Worm (Caenorhabditis elegans) whole organism, L4 larva: ENCODE results near the gene R04F11.2.

Experiments used
- D1046.2 ChIP-seq: fragments of 200-800 bp; sonication (Bioruptor generic); IDR thresholded peaks from 2 replicates; pipeline ENCODE4 v1.3.6; 2022; ENCODE audit warnings: missing genetic modification characterization, missing compliant biosample characterization
- F10B5.3 ChIP-seq: sonication (generic microtip); optimal IDR thresholded peaks from 2 replicates; lab custom pipeline; 2016; ENCODE audit warnings: mild to moderate bottlenecking, missing genetic modification characterization, missing compliant biosample characterization
- R02D3.7 ChIP-seq: fragments of 150-350 bp; sonication (generic microtip); optimal IDR thresholded peaks from 3 replicates; lab custom pipeline; 2014; ENCODE audit warnings: missing biosample characterization, missing genetic modification characterization
- T20F7.1 ChIP-seq: fragments of 200-800 bp; sonication (Bioruptor generic); optimal IDR thresholded peaks from 2 replicates; lab custom pipeline; 2018; ENCODE audit warnings: mild to moderate bottlenecking, missing genetic modification characterization, missing compliant biosample characterization
- Y75B8A.6 ChIP-seq: fragments of 200-800 bp; sonication (Bioruptor generic); IDR thresholded peaks from 2 replicates; pipeline ENCODE4 v1.3.6; 2022; ENCODE audit warnings: missing genetic modification reagents, missing genetic modification characterization, missing compliant biosample characterization
- ZK337.2 ChIP-seq: fragments of 200-800 bp; sonication (Bioruptor generic); IDR thresholded peaks from 2 replicates; pipeline ENCODE4 v1.3.6; 2022; ENCODE audit warnings: missing genetic modification reagents, missing genetic modification characterization, missing compliant biosample characterization
- ZK546.5 ChIP-seq, 2 experiments: sonication (generic microtip); optimal IDR thresholded peaks; 2 replicates each; lab custom pipeline; 2017; ENCODE audit warnings: missing biosample characterization in 2 of 2, missing genetic modification characterization in 2 of 2
- ama-1 ChIP-seq: fragments of 150-350 bp; optimal IDR thresholded peaks from 2 replicates; lab custom pipeline; 2014; ENCODE audit warnings: inconsistent platforms, mixed read lengths
- arid-1 ChIP-seq: fragments of 200-800 bp; sonication (Bioruptor generic); conservative IDR thresholded peaks from 2 replicates; pipeline ENCODE4 v1.3.6; 2022; ENCODE audit warnings: missing genetic modification reagents, missing genetic modification characterization, missing compliant biosample characterization
- ces-1 ChIP-seq: fragments of 150-350 bp; sonication (generic microtip); optimal IDR thresholded peaks from 4 replicates; lab custom pipeline; 2014; ENCODE audit warnings: missing biosample characterization, missing genetic modification reagents, missing genetic modification characterization
- cey-2 ChIP-seq: sonication (generic microtip); optimal IDR thresholded peaks from 3 replicates; lab custom pipeline; 2017; ENCODE audit warnings: missing genetic modification characterization, mild to moderate bottlenecking, missing compliant biosample characterization, antibody characterized with exemption, borderline replicate concordance; ENCODE audit not compliant: insufficient read depth
- daf-8 ChIP-seq: fragments of 200-800 bp; sonication (Bioruptor generic); IDR thresholded peaks from 2 replicates; pipeline ENCODE4 v1.3.6; 2022; ENCODE audit warnings: missing genetic modification characterization, missing compliant biosample characterization
- dmd-8 ChIP-seq: fragments of 200-800 bp; sonication (Bioruptor generic); IDR thresholded peaks from 2 replicates; pipeline ENCODE4 v1.3.6; 2022; ENCODE audit warnings: missing genetic modification characterization, missing compliant biosample characterization
- duxl-1 ChIP-seq: sonication (generic microtip); optimal IDR thresholded peaks from 2 replicates; lab custom pipeline; 2016; ENCODE audit warnings: mild to moderate bottlenecking, missing genetic modification characterization, moderate library complexity, missing compliant biosample characterization; ENCODE audit not compliant: poor library complexity
- dve-1 ChIP-seq: sonication (generic microtip); optimal IDR thresholded peaks from 2 replicates; lab custom pipeline; 2017; ENCODE audit warnings: antibody characterized with exemption, mild to moderate bottlenecking, missing genetic modification characterization, missing compliant biosample characterization; ENCODE audit not compliant: insufficient read depth
- egl-27 ChIP-seq: sonication (generic microtip); optimal IDR thresholded peaks from 3 replicates; lab custom pipeline; 2017; ENCODE audit warnings: missing biosample characterization, missing genetic modification reagents, missing genetic modification characterization
- hif-1 ChIP-seq, 2 experiments: sonication (generic microtip); optimal IDR thresholded peaks; 2 replicates each; lab custom pipeline; 2016 to 2017; ENCODE audit warnings: missing compliant biosample characterization in 2 of 2, missing genetic modification characterization in 2 of 2, missing genetic modification reagents in 2 of 2, missing genotype in 2 of 2, mild to moderate bottlenecking in 1 of 2
- hlh-11 ChIP-seq: fragments of 200-800 bp; sonication (Bioruptor generic); optimal IDR thresholded peaks from 2 replicates; lab custom pipeline; 2018; ENCODE audit warnings: mild to moderate bottlenecking, missing genetic modification characterization, missing compliant biosample characterization
- hlh-30 ChIP-seq: sonication (generic microtip); optimal IDR thresholded peaks from 2 replicates; lab custom pipeline; 2017; ENCODE audit warnings: antibody characterized with exemption, mild to moderate bottlenecking, missing genetic modification characterization, missing compliant biosample characterization; ENCODE audit not compliant: insufficient read depth
- hmg-1.1 ChIP-seq: fragments of 200-800 bp; sonication (Bioruptor generic); IDR thresholded peaks from 2 replicates; pipeline ENCODE4 v1.3.6; 2022; ENCODE audit warnings: missing genetic modification reagents, missing genetic modification characterization, missing compliant biosample characterization
- jun-1 ChIP-seq: fragments of 150-350 bp; optimal IDR thresholded peaks from 2 replicates; lab custom pipeline; 2014; ENCODE audit warnings: missing biosample characterization, missing genetic modification reagents, missing genetic modification characterization
- lin-1 ChIP-seq: fragments of 200-800 bp; sonication (Bioruptor generic); IDR thresholded peaks from 2 replicates; pipeline ENCODE4 v1.3.6; 2022; ENCODE audit warnings: missing genetic modification reagents, missing genetic modification characterization, missing compliant biosample characterization
- lin-38 ChIP-seq: fragments of 200-800 bp; sonication (Bioruptor generic); IDR thresholded peaks from 2 replicates; pipeline ENCODE4 v1.3.6; 2022; ENCODE audit warnings: missing genetic modification reagents, missing genetic modification characterization, missing compliant biosample characterization
- lir-3 ChIP-seq: sonication (generic microtip); optimal IDR thresholded peaks from 2 replicates; lab custom pipeline; 2016; ENCODE audit warnings: mild to moderate bottlenecking, missing genetic modification characterization, missing compliant biosample characterization
- madf-9 ChIP-seq: fragments of 200-800 bp; sonication (Bioruptor generic); conservative IDR thresholded peaks from 2 replicates; pipeline ENCODE4 v1.3.6; 2022; ENCODE audit warnings: missing genetic modification reagents, missing genetic modification characterization, missing compliant biosample characterization
- mdt-29 ChIP-seq: fragments of 200-800 bp; sonication (Bioruptor generic); IDR thresholded peaks from 2 replicates; pipeline ENCODE4 v1.3.6; 2022; ENCODE audit warnings: missing genetic modification reagents, missing genetic modification characterization, missing compliant biosample characterization
- mep-1 ChIP-seq: fragments of 150-350 bp; sonication (generic microtip); optimal IDR thresholded peaks from 3 replicates; lab custom pipeline; 2014; ENCODE audit warnings: missing biosample characterization, missing genetic modification characterization
- mes-2 ChIP-seq: sonication (generic microtip); optimal IDR thresholded peaks from 2 replicates; lab custom pipeline; 2016; ENCODE audit warnings: missing genotype, mild to moderate bottlenecking, missing genetic modification characterization, missing compliant biosample characterization; ENCODE audit not compliant: poor library complexity, severe bottlenecking
- mxl-2 ChIP-seq: fragments of 200-800 bp; sonication (Bioruptor generic); conservative IDR thresholded peaks from 2 replicates; pipeline ENCODE4 v1.3.6; 2022; ENCODE audit warnings: missing genetic modification reagents, missing genetic modification characterization, missing compliant biosample characterization
- mxl-3 ChIP-seq: fragments of 200-800 bp; sonication (Bioruptor generic); optimal IDR thresholded peaks from 2 replicates; lab custom pipeline; 2018; ENCODE audit warnings: mild to moderate bottlenecking, missing genetic modification characterization, missing compliant biosample characterization
- nhr-11 ChIP-seq: fragments of 150-350 bp; optimal IDR thresholded peaks from 2 replicates; lab custom pipeline; 2014; ENCODE audit warnings: missing biosample characterization, missing genetic modification characterization
- nhr-25 ChIP-seq: sonication (generic microtip); optimal IDR thresholded peaks from 2 replicates; lab custom pipeline; 2017; ENCODE audit warnings: missing genetic modification characterization, mild to moderate bottlenecking, missing compliant biosample characterization, antibody characterized with exemption, moderate library complexity, borderline replicate concordance; ENCODE audit not compliant: insufficient read depth
- nhr-28 ChIP-seq: fragments of 150-350 bp; optimal IDR thresholded peaks from 2 replicates; lab custom pipeline; 2014; ENCODE audit warnings: missing biosample characterization, missing genetic modification characterization
- nhr-41 ChIP-seq: fragments of 200-800 bp; sonication (Bioruptor generic); IDR thresholded peaks from 2 replicates; pipeline ENCODE4 v1.3.6; 2022; ENCODE audit warnings: missing genetic modification reagents, missing genetic modification characterization, missing compliant biosample characterization
- nhr-42 ChIP-seq: fragments of 200-800 bp; sonication (Bioruptor generic); IDR thresholded peaks from 2 replicates; pipeline ENCODE4 v1.3.6; 2022; ENCODE audit warnings: missing genetic modification characterization, missing compliant biosample characterization
- php-3 ChIP-seq: fragments of 200-800 bp; sonication (Bioruptor generic); IDR thresholded peaks from 2 replicates; pipeline ENCODE4 v1.3.6; 2022; ENCODE audit warnings: missing genetic modification reagents, missing genetic modification characterization, missing compliant biosample characterization
- pqm-1 ChIP-seq: sonication (generic microtip); optimal IDR thresholded peaks from 2 replicates; lab custom pipeline; 2017; ENCODE audit warnings: missing biosample characterization, missing genetic modification characterization
- saeg-2 ChIP-seq: fragments of 200-800 bp; sonication (Bioruptor generic); IDR thresholded peaks from 2 replicates; pipeline ENCODE4 v1.3.6; 2022; ENCODE audit warnings: missing genetic modification reagents, missing genetic modification characterization, missing compliant biosample characterization
- snpc-1.2 ChIP-seq: fragments of 200-800 bp; sonication (Bioruptor generic); IDR thresholded peaks from 2 replicates; pipeline ENCODE4 v1.3.6; 2022; ENCODE audit warnings: missing genetic modification reagents, missing genetic modification characterization, missing compliant biosample characterization
- snpc-4 ChIP-seq: fragments of 150-350 bp; optimal IDR thresholded peaks from 2 replicates; lab custom pipeline; 2014; ENCODE audit warnings: missing biosample characterization, missing genetic modification characterization
- spr-1 ChIP-seq: sonication (generic microtip); optimal IDR thresholded peaks from 2 replicates; lab custom pipeline; 2016; ENCODE audit warnings: mild to moderate bottlenecking, missing genetic modification characterization, missing compliant biosample characterization
- tag-97 ChIP-seq: fragments of 200-800 bp; sonication (Bioruptor generic); IDR thresholded peaks from 2 replicates; pipeline ENCODE4 v1.3.6; 2022; ENCODE audit warnings: missing genetic modification characterization, missing compliant biosample characterization
- unc-130 ChIP-seq: sonication (generic microtip); optimal IDR thresholded peaks from 2 replicates; lab custom pipeline; 2016; ENCODE audit warnings: missing genetic modification reagents, missing genetic modification characterization, missing compliant biosample characterization
- unc-62 ChIP-seq, 3 experiments: fragments of 150-350 bp in 1 of 3; sonication (generic microtip); optimal IDR thresholded peaks in 2 of 3; peaks in 1 of 3; 1 replicate in 1 of 3; 2 replicates in 2 of 3; lab custom pipeline; 2014 to 2017; ENCODE audit warnings: missing biosample characterization in 3 of 3, missing genetic modification characterization in 3 of 3, missing genetic modification reagents in 3 of 3, missing genotype in 1 of 3
- zag-1 ChIP-seq: fragments of 150-350 bp; optimal IDR thresholded peaks from 2 replicates; lab custom pipeline; 2014; ENCODE audit warnings: missing biosample characterization, missing genetic modification characterization
- zfp-2 ChIP-seq: sonication (generic microtip); optimal IDR thresholded peaks from 2 replicates; lab custom pipeline; 2016; ENCODE audit warnings: mild to moderate bottlenecking, missing genetic modification characterization, missing compliant biosample characterization
- zip-11 ChIP-seq: fragments of 200-800 bp; sonication (Bioruptor generic); IDR thresholded peaks from 2 replicates; pipeline ENCODE4 v1.3.6; 2022; ENCODE audit warnings: missing genetic modification characterization, missing compliant biosample characterization
- zip-2 ChIP-seq: fragments of 150-350 bp; optimal IDR thresholded peaks from 2 replicates; lab custom pipeline; 2014; ENCODE audit warnings: missing biosample characterization, missing genetic modification characterization
- ztf-7 ChIP-seq: fragments of 150-350 bp; optimal IDR thresholded peaks from 2 replicates; lab custom pipeline; 2014; ENCODE audit warnings: missing biosample characterization, missing genetic modification characterization

R04F11.2 gene

DNA sequence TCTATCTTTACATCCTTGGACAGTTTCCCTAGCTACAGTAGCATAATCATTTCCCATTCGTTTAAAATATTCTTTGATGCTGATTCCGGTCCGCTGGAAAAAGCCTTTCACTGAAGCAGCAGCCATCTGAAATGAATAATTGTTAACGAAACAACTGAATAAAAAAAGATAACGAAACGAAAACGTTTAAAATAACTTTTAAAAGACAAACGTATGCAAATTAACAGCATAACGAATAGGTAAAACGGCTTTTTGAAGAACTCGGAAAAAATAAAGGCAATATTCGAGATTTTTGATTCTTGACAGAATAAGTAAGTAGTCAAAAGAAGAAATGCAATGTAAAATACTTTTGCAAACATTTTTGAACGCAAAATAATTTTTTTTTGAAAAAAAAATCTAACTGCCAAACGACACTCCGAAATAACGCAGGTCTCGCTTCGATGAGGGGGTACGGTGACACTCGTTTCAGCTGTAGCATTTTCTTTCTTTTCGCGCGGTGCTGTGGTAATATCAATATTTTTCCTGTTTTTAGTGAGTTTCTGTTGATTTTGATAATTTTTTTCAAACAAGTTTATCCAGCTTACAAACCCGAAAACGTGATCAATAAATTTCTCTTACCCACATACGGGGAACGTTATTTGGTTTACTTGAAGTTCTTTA, at the start of gene R04F11.2, which contains the start of gene R04F11.5:
R04F11.2 (plus strand) TSS at position 488 of the 660 bp plus-strand sequence.
R04F11.5 (minus strand) TSS at position 126 of the 660 bp plus-strand sequence.
- TF ChIP-seq pqm-1 (tag; lab: Kevin White, UChicago) (no peak), unc-62 (GFP tag; optimal IDR thresholded peaks at IDR 0.05 in 1 of 2; lab: Kevin White, UChicago) (peak in 1 of 2 experiments; percentile 92), unc-62 (tag; optimal IDR thresholded peaks at IDR 0.05; lab: Kevin White, UChicago) (no peak), mxl-2 (no peak), zag-1 (no peak), dmd-8 (GFP tag; lab: Robert Waterston, UW) (no peak), hlh-30 (tag; lab: Kevin White, UChicago) (peak; percentile 67), zfp-2 (tag; lab: Kevin White, UChicago) (no peak), lin-38 (GFP tag; lab: Robert Waterston, UW) (peak; percentile 70), nhr-41 (no peak), dve-1 (peak; percentile 81), ces-1 (GFP tag; lab: Kevin White, UChicago) (no peak), egl-27 (tag; lab: Kevin White, UChicago) (no peak), nhr-25 (tag; lab: Kevin White, UChicago) (peak; percentile 2), nhr-42 (GFP tag; lab: Robert Waterston, UW) (no peak), snpc-1.2 (GFP tag; lab: Robert Waterston, UW) (no peak), R02D3.7 (tag; lab: Kevin White, UChicago) (no peak), php-3 (GFP tag; lab: Robert Waterston, UW) (no peak), snpc-4 (tag; lab: Kevin White, UChicago) (no peak), ZK546.5 (tag; optimal IDR thresholded peaks at IDR 0.05; lab: Kevin White, UChicago) (no peak), lin-1 (GFP tag; lab: Robert Waterston, UW) (no peak), tag-97 (GFP tag; lab: Robert Waterston, UW) (no peak), spr-1 (tag; lab: Kevin White, UChicago) (peak; percentile 2), arid-1 (GFP tag; lab: Robert Waterston, UW) (0 out of 2 replicates have a peak, but pooled peaks have one; percentile 34), mes-2 (tag; lab: Kevin White, UChicago) (peak; percentile 85), cey-2 (no peak), duxl-1 (no peak), hmg-1.1 (GFP tag; lab: Robert Waterston, UW) (peak; percentile 49; the same call in 1 of the 2 replicates), zip-2 (tag; lab: Kevin White, UChicago) (no peak), F10B5.3 (tag; lab: Kevin White, UChicago) (no peak), mxl-3 (GFP tag; lab: Kevin White, UChicago) (no peak), mep-1 (tag; lab: Kevin White, UChicago) (peak; percentile 84), ztf-7 (tag; lab: Kevin White, UChicago) (peak; percentile 19), unc-130 (GFP tag; lab: Kevin White, UChicago) (peak; percentile 60), D1046.2 (GFP tag; lab: Robert Waterston, UW) (peak; percentile 99), nhr-11 (tag; lab: Kevin White, UChicago) (peak; percentile 47), ZK337.2 (GFP tag; lab: Robert Waterston, UW) (no peak), lir-3 (tag; lab: Kevin White, UChicago) (no peak), hif-1 (tag; optimal IDR thresholded peaks at IDR 0.05; lab: Kevin White, UChicago) (peak in 1 of 2 experiments; percentile 29), daf-8 (no peak), ama-1 (lab: Kevin White, UChicago) (peak; percentile 40), mdt-29 (GFP tag; lab: Robert Waterston, UW) (no peak), saeg-2 (GFP tag; lab: Robert Waterston, UW) (no peak), zip-11 (GFP tag; lab: Robert Waterston, UW) (no peak), hlh-11 (peak; percentile 69), Y75B8A.6 (GFP tag; lab: Robert Waterston, UW) (no peak), madf-9 (GFP tag; lab: Robert Waterston, UW) (no peak), nhr-28 (peak; percentile 41), T20F7.1 (GFP tag; lab: Kevin White, UChicago) (peak; percentile 98), jun-1 (tag; lab: Kevin White, UChicago) (no peak)
